Fruit fly (Drosophila melanogaster) whole organism, wandering third instar larva: ENCODE data around the gene mtsh.

Source experiments
- Abd-B ChIP-seq: fragments of >200 bp; optimal IDR thresholded peaks from 2 replicates; lab custom pipeline; 2017; ENCODE audit warnings: missing biosample characterization, missing genetic modification characterization
- CG32264 ChIP-seq: fragments of 200-800 bp; sonication (Bioruptor generic); optimal IDR thresholded peaks from 2 replicates; lab custom pipeline; 2016; ENCODE audit warnings: missing biosample characterization, missing genetic modification characterization
- CG9705 ChIP-seq: fragments of 200-800 bp; sonication (Bioruptor generic); optimal IDR thresholded peaks from 2 replicates; lab custom pipeline; 2018; ENCODE audit warnings: missing biosample characterization, mild to moderate bottlenecking, missing genetic modification characterization
- CrebA ChIP-seq: fragments of 200-800 bp; sonication (Bioruptor generic); optimal IDR thresholded peaks from 2 replicates; lab custom pipeline; 2016; ENCODE audit warnings: missing biosample characterization, mild to moderate bottlenecking, missing genetic modification characterization, borderline replicate concordance
- Dfd ChIP-seq: fragments of >200 bp; optimal IDR thresholded peaks from 2 replicates; lab custom pipeline; 2017; ENCODE audit warnings: missing biosample characterization, missing genetic modification characterization
- Dif ChIP-seq: fragments of 200-275, 200-300 bp; sonication (Bioruptor generic); optimal IDR thresholded peaks from 2 replicates; lab custom pipeline; 2018; ENCODE audit warnings: missing biosample characterization, missing genetic modification characterization; ENCODE audit not compliant: partially characterized antibody
- GATAd ChIP-seq: sonication (Bioruptor generic); optimal IDR thresholded peaks from 2 replicates; lab custom pipeline; 2016; ENCODE audit warnings: missing biosample characterization, missing genetic modification characterization
- HLH106 ChIP-seq: fragments of 200-800 bp; optimal IDR thresholded peaks from 3 replicates; lab custom pipeline; 2019; ENCODE audit warnings: missing biosample characterization, mild to moderate bottlenecking, missing genetic modification characterization, moderate library complexity
- Hnf4 ChIP-seq: fragments of 200-800 bp; sonication (Bioruptor generic); optimal IDR thresholded peaks from 2 replicates; lab custom pipeline; 2016; ENCODE audit warnings: missing biosample characterization, mild to moderate bottlenecking, missing genetic modification characterization
- Hr78 ChIP-seq: fragments of >200 bp; optimal IDR thresholded peaks from 2 replicates; lab custom pipeline; 2017; ENCODE audit warnings: missing biosample characterization, missing genetic modification characterization
- Hr83 ChIP-seq: fragments of 200-300 bp; sonication (Bioruptor generic); optimal IDR thresholded peaks from 2 replicates; lab custom pipeline; 2016; ENCODE audit warnings: missing biosample characterization, mild to moderate bottlenecking, missing genetic modification characterization, moderate library complexity; ENCODE audit not compliant: poor library complexity, severe bottlenecking
- Jra ChIP-seq: sonication (Bioruptor generic); optimal IDR thresholded peaks from 2 replicates; lab custom pipeline; 2016; ENCODE audit warnings: missing biosample characterization, missing genetic modification characterization
- Mio ChIP-seq: sonication (Bioruptor generic); optimal IDR thresholded peaks from 2 replicates; lab custom pipeline; 2016; ENCODE audit warnings: missing biosample characterization, missing genetic modification characterization
- N ChIP-seq: fragments of >200 bp; optimal IDR thresholded peaks from 2 replicates; lab custom pipeline; 2018; ENCODE audit warnings: missing biosample characterization, missing external identifiers, missing genetic modification characterization
- OdsH ChIP-seq: fragments of 200-800 bp; sonication (Bioruptor generic); optimal IDR thresholded peaks from 2 replicates; lab custom pipeline; 2016; ENCODE audit warnings: missing biosample characterization, mild to moderate bottlenecking, missing genetic modification characterization
- Rel ChIP-seq, 2 experiments: fragments of 200-800 bp; sonication (Bioruptor generic) in 1 of 2; optimal IDR thresholded peaks; 2 replicates in 1 of 2; 3 replicates in 1 of 2; lab custom pipeline; 2016 to 2019; ENCODE audit warnings: mild to moderate bottlenecking in 2 of 2, missing biosample characterization in 2 of 2, missing genetic modification characterization in 2 of 2, moderate library complexity in 1 of 2
- Sp1 ChIP-seq: fragments of 200-800 bp; sonication (Bioruptor generic); optimal IDR thresholded peaks from 3 replicates; lab custom pipeline; 2019; ENCODE audit warnings: missing biosample characterization, mild to moderate bottlenecking, missing genetic modification characterization, moderate library complexity
- Vsx2 ChIP-seq: fragments of 200-300, 225-300 bp; sonication (Bioruptor generic); optimal IDR thresholded peaks from 2 replicates; lab custom pipeline; 2018; ENCODE audit warnings: missing biosample characterization, missing genetic modification characterization; ENCODE audit not compliant: partially characterized antibody
- br ChIP-seq: fragments of 200-800 bp; sonication (Bioruptor generic); optimal IDR thresholded peaks from 2 replicates; lab custom pipeline; 2016; ENCODE audit warnings: missing biosample characterization, missing genetic modification characterization
- brk ChIP-seq: fragments of 200-800 bp; sonication (Bioruptor generic); optimal IDR thresholded peaks from 2 replicates; lab custom pipeline; 2016; ENCODE audit warnings: missing biosample characterization, mild to moderate bottlenecking, missing genetic modification characterization
- dl ChIP-seq, 2 experiments: fragments of 175-275, 200-275 bp in 1 of 2; fragments of 200-275 bp in 1 of 2; sonication (Bioruptor generic); optimal IDR thresholded peaks; lab custom pipeline; 2018; ENCODE audit warnings: mild to moderate bottlenecking in 2 of 2, missing biosample characterization in 2 of 2, missing genetic modification characterization in 2 of 2, moderate library complexity in 2 of 2; ENCODE audit not compliant: partially characterized antibody in 2 of 2, insufficient read depth in 1 of 2
- dsf ChIP-seq: sonication (Bioruptor generic); optimal IDR thresholded peaks from 2 replicates; lab custom pipeline; 2016; ENCODE audit warnings: missing biosample characterization, missing genetic modification characterization, borderline replicate concordance
- ey ChIP-seq: fragments of 200-800 bp; sonication (Bioruptor generic); optimal IDR thresholded peaks from 2 replicates; lab custom pipeline; 2016; ENCODE audit warnings: missing biosample characterization, missing genetic modification characterization
- foxo ChIP-seq, 2 experiments: fragments of 200-800 bp; sonication (Bioruptor generic); optimal IDR thresholded peaks; 2 replicates in 1 of 2; 3 replicates in 1 of 2; lab custom pipeline; 2016 to 2017; ENCODE audit warnings: missing biosample characterization in 2 of 2, missing genetic modification characterization in 2 of 2
- fru ChIP-seq: fragments of 200-800 bp; sonication (Bioruptor generic); optimal IDR thresholded peaks from 3 replicates; lab custom pipeline; 2016; ENCODE audit warnings: missing biosample characterization, mild to moderate bottlenecking, missing genetic modification characterization
- h ChIP-seq: fragments of 200-800 bp; sonication (Bioruptor generic); optimal IDR thresholded peaks from 3 replicates; lab custom pipeline; 2016; ENCODE audit warnings: missing biosample characterization, mild to moderate bottlenecking, missing genetic modification characterization
- jim ChIP-seq: fragments of 175-275, 200-325 bp; sonication (Bioruptor generic); optimal IDR thresholded peaks from 2 replicates; lab custom pipeline; 2016; ENCODE audit warnings: missing biosample characterization, mild to moderate bottlenecking, missing genetic modification characterization
- lola ChIP-seq: fragments of >200 bp; optimal IDR thresholded peaks from 2 replicates; lab custom pipeline; 2017; ENCODE audit warnings: missing biosample characterization, missing genetic modification characterization
- pan ChIP-seq: fragments of >200 bp; optimal IDR thresholded peaks from 2 replicates; lab custom pipeline; 2017
- rgr ChIP-seq: fragments of 200-800 bp; sonication (Bioruptor generic); optimal IDR thresholded peaks from 3 replicates; lab custom pipeline; 2016; ENCODE audit warnings: missing biosample characterization, mild to moderate bottlenecking, missing genetic modification characterization
- sage ChIP-seq: fragments of 200-800 bp; sonication (Bioruptor generic); optimal IDR thresholded peaks from 2 replicates; lab custom pipeline; 2016; ENCODE audit warnings: missing biosample characterization, mild to moderate bottlenecking, missing genetic modification characterization
- sv ChIP-seq: fragments of 200-800 bp; sonication (Bioruptor generic); optimal IDR thresholded peaks from 3 replicates; lab custom pipeline; 2016; ENCODE audit warnings: missing biosample characterization, missing genetic modification characterization
- tai ChIP-seq: sonication (Bioruptor generic); optimal IDR thresholded peaks from 2 replicates; lab custom pipeline; 2016; ENCODE audit warnings: missing biosample characterization, missing genetic modification characterization
- usp ChIP-seq: fragments of >200 bp; optimal IDR thresholded peaks from 2 replicates; lab custom pipeline; 2017; ENCODE audit warnings: missing biosample characterization, missing genetic modification characterization
- woc ChIP-seq: sonication (Bioruptor generic); optimal IDR thresholded peaks from 2 replicates; lab custom pipeline; 2016; ENCODE audit warnings: missing biosample characterization, mild to moderate bottlenecking, missing genetic modification characterization

Gene mtsh

dm6 chr2L:8299194-8299811 lies 20.4 kb downstream of the mtsh start (continued):
- peak; percentile 84 for TF ChIP-seq sage (GFP tag; lab: Kevin White, UChicago)
- TF ChIP-seq fru = peak; percentile 91

dm6 chr2L:8297070-8297469 lies 22.6 kb downstream of the mtsh start:
- TF ChIP-seq rgr (GFP tag; lab: Kevin White, UChicago) = no peak
- no peak for TF ChIP-seq Rel (GFP tag; optimal IDR thresholded peaks at IDR 0.05; lab: Kevin White, UChicago)
- no peak for TF ChIP-seq Rel (tag; optimal IDR thresholded peaks at IDR 0.05; lab: Kevin White, UChicago)
- no peak for TF ChIP-seq Abd-B (GFP tag; lab: Kevin White, UChicago)
- TF ChIP-seq GATAd (GFP tag; lab: Kevin White, UChicago) = no peak
- no peak for TF ChIP-seq brk (GFP tag; lab: Kevin White, UChicago)
- no peak for TF ChIP-seq Mio (GFP tag; lab: Kevin White, UChicago)

DNA sequence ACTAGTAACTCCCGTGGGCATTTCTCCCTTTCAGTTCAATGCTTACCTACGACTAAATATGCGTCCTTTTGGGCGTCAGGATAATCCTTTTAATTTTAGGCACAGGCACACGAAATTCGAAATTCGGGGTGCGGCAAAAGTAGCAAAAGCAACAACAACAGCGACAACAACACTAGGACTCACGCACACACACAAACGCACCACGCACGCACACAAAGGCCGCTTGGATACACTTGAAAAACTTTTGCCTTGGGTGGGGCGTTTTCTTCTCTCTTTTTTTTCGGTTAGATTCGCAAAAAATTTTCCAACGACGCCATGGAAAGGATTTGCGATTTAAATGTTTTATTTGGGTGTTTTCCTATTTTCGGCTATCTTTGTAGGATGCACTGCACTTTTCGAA lies 23.3 kb downstream of the mtsh start:
- no peak for TF ChIP-seq Abd-B (GFP tag; lab: Kevin White, UChicago)

DNA sequence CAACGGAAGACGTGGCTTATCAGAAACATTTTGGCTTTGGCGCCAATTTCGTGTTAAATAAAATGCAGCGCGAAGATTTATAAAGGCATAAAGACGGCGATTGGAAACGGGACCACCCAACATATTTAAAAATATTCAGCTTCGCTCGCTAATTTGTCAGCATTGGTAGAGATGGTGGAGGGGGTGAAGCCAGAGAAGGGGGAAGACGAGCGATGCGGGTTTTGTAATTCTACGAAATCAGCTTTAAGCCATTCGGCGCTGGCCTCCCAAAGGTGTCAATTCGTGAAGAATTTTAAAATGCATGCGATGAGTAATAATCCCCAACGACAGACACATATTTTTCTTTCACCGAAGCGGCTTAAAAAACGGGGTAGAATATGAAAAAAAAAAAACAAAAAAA lies 25.7 kb downstream of the mtsh start:
- TF ChIP-seq CG9705 (GFP tag; lab: Kevin White, UChicago) (no peak), HLH106 (no peak), tai (no peak), foxo (GFP tag; optimal IDR thresholded peaks at IDR 0.05; lab: Kevin White, UChicago) (no peak), Vsx2 (GFP tag; lab: Kevin White, UChicago) (no peak), dl (GFP tag; optimal IDR thresholded peaks at IDR 0.05; lab: Kevin White, UChicago; ENCODE audit: insufficient read depth in 1 of 2, partially characterized antibody in 2 of 2) (no peak), GATAd (GFP tag; lab: Kevin White, UChicago) (no peak), br (GFP tag; lab: Kevin White, UChicago) (no peak), CrebA (GFP tag; lab: Kevin White, UChicago) (no peak), OdsH (GFP tag; lab: Kevin White, UChicago) (no peak), h (GFP tag; lab: Kevin White, UChicago) (no peak), rgr (GFP tag; lab: Kevin White, UChicago) (no peak), lola (GFP tag; lab: Kevin White, UChicago) (no peak), Dfd (no peak)

DNA sequence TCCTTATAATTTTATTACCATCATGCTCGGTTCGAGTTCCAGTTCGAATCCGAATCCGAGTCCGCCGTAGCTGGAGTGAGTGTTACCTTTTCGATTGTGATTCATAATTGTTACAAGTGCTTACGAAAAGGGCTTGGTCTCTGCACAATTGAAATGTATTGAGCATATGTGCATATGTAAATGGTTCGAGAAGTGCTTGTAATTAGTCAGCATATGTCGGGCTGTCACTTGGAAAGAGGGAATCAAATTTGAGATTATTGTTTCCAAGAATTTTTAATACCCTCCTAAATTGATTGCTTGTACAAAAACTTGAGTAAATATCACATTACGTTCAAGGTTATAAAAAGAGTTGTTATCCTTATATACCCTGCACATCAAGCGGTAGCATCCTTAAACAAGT lies 26.3 kb downstream of the mtsh start:
- TF ChIP-seq OdsH (GFP tag; lab: Kevin White, UChicago) = no peak
- TF ChIP-seq CG9705 (GFP tag; lab: Kevin White, UChicago) = no peak
- TF ChIP-seq sv (GFP tag; lab: Kevin White, UChicago) = no peak
- no peak for TF ChIP-seq tai
- TF ChIP-seq Dfd = no peak
- TF ChIP-seq rgr (GFP tag; lab: Kevin White, UChicago) = peak; percentile 4
- TF ChIP-seq dl (GFP tag; optimal IDR thresholded peaks at IDR 0.05; lab: Kevin White, UChicago; ENCODE audit: insufficient read depth in 1 of 2, partially characterized antibody in 2 of 2) = no peak
- peak; percentile 6 for TF ChIP-seq fru

- TF ChIP-seq fru = peak; percentile 78
- peak; percentile 80 for TF ChIP-seq tai
- no peak for TF ChIP-seq lola (GFP tag; lab: Kevin White, UChicago)
- peak; percentile 78 for TF ChIP-seq Hnf4 (GFP tag; lab: Kevin White, UChicago)
- no peak for TF ChIP-seq Hr78
- TF ChIP-seq pan (lab: Kevin White, UChicago) = no peak
- TF ChIP-seq woc (GFP tag; lab: Kevin White, UChicago) = peak; percentile 55
- peak; percentile 80 for TF ChIP-seq h (GFP tag; lab: Kevin White, UChicago)
- TF ChIP-seq CG32264 (GFP tag; lab: Kevin White, UChicago) = peak; percentile 56
- TF ChIP-seq Rel (GFP tag; optimal IDR thresholded peaks at IDR 0.05; lab: Kevin White, UChicago) = no peak
- TF ChIP-seq Rel (tag; optimal IDR thresholded peaks at IDR 0.05; lab: Kevin White, UChicago) = peak; percentile 32
- TF ChIP-seq brk (GFP tag; lab: Kevin White, UChicago) = peak; percentile 61
- TF ChIP-seq rgr (GFP tag; lab: Kevin White, UChicago) = peak; percentile 84
- TF ChIP-seq jim (GFP tag; lab: Kevin White, UChicago) = no peak
- peak; percentile 62 for TF ChIP-seq CrebA (GFP tag; lab: Kevin White, UChicago)
- TF ChIP-seq Dfd = peak; percentile 54
- no peak for TF ChIP-seq Hr83 (GFP tag; lab: Kevin White, UChicago)
- peak; percentile 88 for TF ChIP-seq ey
- TF ChIP-seq usp = no peak
- TF ChIP-seq GATAd (GFP tag; lab: Kevin White, UChicago) = no peak
- no peak for TF ChIP-seq Jra (GFP tag; lab: Kevin White, UChicago)
- peak; percentile 26 for TF ChIP-seq dsf (GFP tag; lab: Kevin White, UChicago)
- no peak for TF ChIP-seq N (GFP tag; lab: Kevin White, UChicago)
- peak; percentile 25 for TF ChIP-seq CG9705 (GFP tag; lab: Kevin White, UChicago)
- peak; percentile 80 for TF ChIP-seq Sp1 (GFP tag; lab: Kevin White, UChicago)
- TF ChIP-seq Mio (GFP tag; lab: Kevin White, UChicago) = no peak
- no peak for TF ChIP-seq Dif (GFP tag; lab: Kevin White, UChicago)
These were observed 27.4 kb downstream of the mtsh start for dm6 chr2L:8292159-8292887.
